Fruit fly (Drosophila melanogaster) whole organism: ENCODE results near the gene CG1271.

Source experiments
- Dll ChIP-seq: fragments of >200 bp; optimal IDR thresholded peaks from 2 replicates; lab custom pipeline; 2017
- EcR ChIP-seq, 2 experiments: fragments of >200 bp; optimal IDR thresholded peaks; 2 replicates each; lab custom pipeline; 2017; ENCODE audit warnings: missing biosample characterization in 2 of 2, missing genetic modification characterization in 2 of 2, missing genetic modification reagents in 2 of 2
- pan ChIP-seq: fragments of >200 bp; optimal IDR thresholded peaks from 2 replicates; lab custom pipeline; 2017
- psq ChIP-seq: fragments of >200 bp; optimal IDR thresholded peaks from 2 replicates; lab custom pipeline; 2017
- usp ChIP-seq: fragments of >200 bp; optimal IDR thresholded peaks from 2 replicates; lab custom pipeline; 2017; ENCODE audit warnings: missing biosample characterization, missing genetic modification characterization, mixed read lengths

- TF ChIP-seq pan (lab: Kevin White, UChicago) (no peak), Dll (lab: Kevin White, UChicago) (no peak), psq (lab: Kevin White, UChicago) (no peak), EcR (GFP tag; optimal IDR thresholded peaks at IDR 0.05; lab: Kevin White, UChicago) (peak in 1 of 2 experiments; percentile 55), usp (GFP tag; lab: Kevin White, UChicago) (no peak)
Observed at dm6 chr3L:3101157-3101556, 48.8 kb downstream of the CG1271 start.
